Fruit fly (Drosophila melanogaster) whole organism, pupa: ENCODE data around the gene Ser7.

Experiments used
- CG10348 ChIP-seq: fragments of 200-800 bp; sonication (Bioruptor generic); IDR thresholded peaks from 2 replicates; pipeline ENCODE4 v1.3.6; 2022; ENCODE audit warnings: missing biosample characterization, missing genetic modification characterization
- CG12605 ChIP-seq: fragments of 200-800 bp; sonication (Bioruptor generic); IDR thresholded peaks from 2 replicates; pipeline ENCODE4 v1.3.6; 2022; ENCODE audit warnings: missing biosample characterization, missing genetic modification characterization
- CG13204 ChIP-seq: fragments of 200-800 bp; sonication (Bioruptor generic); optimal IDR thresholded peaks from 2 replicates; lab custom pipeline; 2018; ENCODE audit warnings: missing biosample characterization, mild to moderate bottlenecking, missing genetic modification characterization, moderate library complexity
- CG14655 ChIP-seq: fragments of 200-800 bp; sonication (Bioruptor generic); optimal IDR thresholded peaks from 3 replicates; lab custom pipeline; 2017; ENCODE audit warnings: mild to moderate bottlenecking, missing biosample characterization, missing genetic modification reagents, missing genetic modification characterization
- CG15710 ChIP-seq: fragments of 200-800 bp; sonication (Bioruptor generic); optimal IDR thresholded peaks from 2 replicates; lab custom pipeline; 2018; ENCODE audit warnings: missing biosample characterization, mild to moderate bottlenecking, missing genetic modification characterization, moderate library complexity
- CG17806 ChIP-seq: fragments of 200-800 bp; sonication (Bioruptor generic); optimal IDR thresholded peaks from 2 replicates; lab custom pipeline; 2018; ENCODE audit warnings: missing biosample characterization, mild to moderate bottlenecking, missing genetic modification characterization, moderate library complexity
- CG32121 ChIP-seq: fragments of 200-800 bp; sonication (Bioruptor generic); IDR thresholded peaks from 2 replicates; pipeline ENCODE4 v1.3.6; 2022; ENCODE audit warnings: missing biosample characterization, missing genetic modification characterization
- CG34367 ChIP-seq: fragments of 200-800 bp; sonication (Bioruptor generic); optimal IDR thresholded peaks from 2 replicates; lab custom pipeline; 2018; ENCODE audit warnings: missing biosample characterization, mild to moderate bottlenecking, missing genetic modification characterization
- CG4496 ChIP-seq: fragments of 200-800 bp; sonication (Bioruptor generic); IDR thresholded peaks from 3 replicates; pipeline ENCODE4 v1.3.6; 2022; ENCODE audit warnings: missing biosample characterization, missing genetic modification characterization
- CG8159 ChIP-seq: fragments of 200-800 bp; sonication (Bioruptor generic); optimal IDR thresholded peaks from 3 replicates; lab custom pipeline; 2018; ENCODE audit warnings: missing biosample characterization, mild to moderate bottlenecking, missing genetic modification characterization, moderate library complexity
- CG8301 ChIP-seq: fragments of 200-800 bp; sonication (Bioruptor generic); optimal IDR thresholded peaks from 2 replicates; lab custom pipeline; 2018; ENCODE audit warnings: missing biosample characterization, mild to moderate bottlenecking, missing genetic modification characterization
- CG9948 ChIP-seq: fragments of 200-800 bp; sonication (Bioruptor generic); optimal IDR thresholded peaks from 2 replicates; lab custom pipeline; 2018; ENCODE audit warnings: missing biosample characterization, mild to moderate bottlenecking, missing genetic modification characterization, moderate library complexity
- D1 ChIP-seq: fragments of 200-800 bp; sonication (Bioruptor generic); optimal IDR thresholded peaks from 2 replicates; lab custom pipeline; 2018; ENCODE audit warnings: missing biosample characterization, mild to moderate bottlenecking, missing genetic modification characterization, moderate library complexity
- EcR ChIP-seq: fragments of 200-800 bp; sonication (Bioruptor generic); optimal IDR thresholded peaks from 3 replicates; lab custom pipeline; 2019; ENCODE audit warnings: missing biosample characterization, missing genetic modification characterization, mild to moderate bottlenecking, moderate library complexity, missing genetic modification reagents
- Ets98B ChIP-seq: fragments of 200-800 bp; sonication (Bioruptor generic); IDR thresholded peaks from 2 replicates; pipeline ENCODE4 v1.3.6; 2022; ENCODE audit warnings: missing biosample characterization, missing genetic modification characterization
- Pif1A ChIP-seq: fragments of 200-800 bp; sonication (Bioruptor generic); optimal IDR thresholded peaks from 3 replicates; lab custom pipeline; 2016; ENCODE audit warnings: missing biosample characterization, missing genetic modification characterization
- Pif1B ChIP-seq: fragments of 200-800 bp; sonication (Bioruptor generic); optimal IDR thresholded peaks from 3 replicates; lab custom pipeline; 2016; ENCODE audit warnings: missing biosample characterization, missing genetic modification characterization
- Snoo ChIP-seq: fragments of 200-800 bp; sonication (Bioruptor generic); optimal IDR thresholded peaks from 3 replicates; lab custom pipeline; 2017; ENCODE audit warnings: missing biosample characterization, mild to moderate bottlenecking, missing genetic modification characterization, inconsistent platforms
- fd96Ca ChIP-seq: fragments of 200-800 bp; sonication (Bioruptor generic); IDR thresholded peaks from 3 replicates; pipeline ENCODE4 v1.3.6; 2022; ENCODE audit warnings: missing biosample characterization, missing genetic modification characterization
- gl ChIP-seq: fragments of 200-800 bp; sonication (Bioruptor generic); optimal IDR thresholded peaks from 2 replicates; lab custom pipeline; 2018; ENCODE audit warnings: missing biosample characterization, mild to moderate bottlenecking, missing genetic modification characterization
- rn ChIP-seq: fragments of 200-800 bp; sonication (Bioruptor generic); IDR thresholded peaks from 2 replicates; pipeline ENCODE4 v1.3.6; 2022; ENCODE audit warnings: missing biosample characterization, missing genetic modification characterization

Gene Ser7

DNA sequence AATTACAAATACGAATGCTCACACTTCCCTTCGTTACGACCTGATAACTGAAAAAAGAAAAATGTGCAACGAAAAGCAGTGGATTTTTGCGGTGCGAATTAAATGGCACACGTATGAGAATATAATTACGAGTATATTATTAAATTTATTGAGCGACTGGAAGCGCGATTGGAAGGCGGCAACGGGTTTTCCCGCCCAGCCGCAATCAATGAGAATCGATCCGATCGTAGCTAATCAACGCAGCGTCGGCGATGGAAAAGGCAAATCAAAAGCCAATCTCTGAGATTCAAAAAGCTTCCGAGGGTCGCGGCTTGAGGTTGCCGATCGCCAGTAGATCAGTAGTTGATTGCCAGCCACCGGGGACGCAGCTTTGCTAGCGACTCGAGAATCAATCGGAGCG lies at the start of gene Ser7:
Gene Ser7, plus strand, starts transcription at position 352 of the 400 bp plus-strand sequence.
- TF ChIP-seq rn (no peak), CG4496 (GFP tag; lab: Robert Waterston, UW) (no peak), CG8159 (tag; lab: Kevin White, UChicago) (no peak), gl (tag; lab: Kevin White, UChicago) (no peak), CG17806 (no peak), Pif1A (GFP tag; lab: Kevin White, UChicago) (no peak), CG10348 (GFP tag; lab: Robert Waterston, UW) (no peak), CG14655 (no peak), EcR (GFP tag; lab: Kevin White, UChicago) (no peak), CG12605 (GFP tag; lab: Robert Waterston, UW) (no peak), CG34367 (tag; lab: Kevin White, UChicago) (no peak), CG13204 (GFP tag; lab: Kevin White, UChicago) (no peak), CG9948 (tag; lab: Kevin White, UChicago) (no peak), CG32121 (no peak), CG15710 (no peak), Ets98B (no peak), Pif1B (no peak), CG8301 (no peak)
- TF ChIP-seq, all 21 proteins: peak for 0

DNA sequence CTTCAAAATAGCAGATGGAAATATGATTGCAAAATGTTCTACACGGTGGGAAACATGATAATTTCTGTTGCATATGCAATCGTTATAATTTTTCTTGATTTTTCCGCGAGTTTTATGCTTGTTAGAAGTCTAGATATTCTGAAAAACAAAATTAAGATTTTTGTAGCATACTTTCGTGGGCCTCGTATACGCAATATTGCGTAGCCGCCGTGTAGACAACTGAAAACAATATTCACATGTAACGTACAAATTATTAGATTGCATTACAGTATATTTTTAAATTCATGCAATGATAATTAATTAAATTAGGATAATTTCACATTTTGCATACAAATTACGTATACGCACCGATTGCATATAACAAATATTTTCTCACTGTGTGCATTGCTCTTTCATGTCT lies 49.0 kb upstream of the Ser7 start:
- no peak for TF ChIP-seq CG4496 (GFP tag; lab: Robert Waterston, UW)
- TF ChIP-seq CG8159 (tag; lab: Kevin White, UChicago) = no peak

DNA sequence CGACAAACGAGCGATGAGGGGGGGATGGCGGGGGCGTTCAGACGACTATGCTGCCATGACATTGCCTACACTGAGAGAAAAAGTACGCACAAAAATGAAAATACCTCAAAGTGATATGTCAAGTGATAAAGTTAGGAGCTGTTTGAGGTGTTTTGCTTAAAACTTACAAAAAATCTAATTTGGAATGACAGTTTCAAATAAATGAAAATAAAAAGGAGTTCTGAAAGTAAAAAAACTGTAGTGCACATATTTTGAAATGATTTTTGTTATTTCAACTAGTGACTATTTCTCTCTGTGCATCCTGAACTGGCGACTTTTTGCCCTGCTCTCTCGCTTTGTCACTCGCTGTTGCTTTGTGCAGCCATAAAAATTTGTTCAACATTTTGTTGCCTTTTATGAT lies 35.1 kb upstream of the Ser7 start:
- peak; percentile 21 for TF ChIP-seq CG15710
- TF ChIP-seq CG9948 (tag; lab: Kevin White, UChicago) = peak; percentile 37
- TF ChIP-seq CG14655 = peak; percentile 37
- TF ChIP-seq CG17806 = peak; percentile 22
- no peak for TF ChIP-seq fd96Ca (GFP tag; lab: Robert Waterston, UW)
- TF ChIP-seq Ets98B = no peak
- TF ChIP-seq CG8159 (tag; lab: Kevin White, UChicago) = peak; percentile 48
- peak; percentile 0 for TF ChIP-seq CG8301

DNA sequence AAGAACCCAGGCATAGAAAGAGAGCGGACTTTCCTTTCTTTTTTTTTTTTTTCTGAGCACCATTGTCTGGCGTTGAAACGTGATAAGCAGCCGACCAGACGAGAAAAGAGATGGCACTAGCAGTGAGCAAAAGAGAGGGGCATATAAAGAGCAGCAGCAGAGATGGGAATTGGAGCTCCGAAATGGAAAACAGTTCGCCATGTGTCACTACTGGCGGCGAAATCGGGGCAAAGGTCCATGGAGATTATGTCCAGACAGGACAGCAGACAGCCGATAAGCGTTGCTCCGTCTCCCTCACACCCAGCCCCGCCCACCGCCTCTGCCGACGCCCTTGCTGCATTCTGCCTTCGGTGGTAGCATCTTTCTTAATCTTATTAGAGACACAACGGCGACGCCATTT lies 32.0 kb upstream of the Ser7 start:
- TF ChIP-seq CG17806 = no peak
- TF ChIP-seq Snoo (tag; lab: Kevin White, UChicago) = no peak
- TF ChIP-seq D1 (tag; lab: Kevin White, UChicago) = no peak
- TF ChIP-seq Pif1B = no peak
- TF ChIP-seq CG34367 (tag; lab: Kevin White, UChicago) = no peak
- no peak for TF ChIP-seq Ets98B
- TF ChIP-seq CG8301 = no peak
- TF ChIP-seq CG15710 = no peak
- no peak for TF ChIP-seq CG8159 (tag; lab: Kevin White, UChicago)
- TF ChIP-seq CG12605 (GFP tag; lab: Robert Waterston, UW) = no peak
- no peak for TF ChIP-seq EcR (GFP tag; lab: Kevin White, UChicago)
- TF ChIP-seq Pif1A (GFP tag; lab: Kevin White, UChicago) = no peak
- TF ChIP-seq CG32121 = no peak
- no peak for TF ChIP-seq rn
- TF ChIP-seq CG4496 (GFP tag; lab: Robert Waterston, UW) = no peak
- no peak for TF ChIP-seq CG10348 (GFP tag; lab: Robert Waterston, UW)
- no peak for TF ChIP-seq CG9948 (tag; lab: Kevin White, UChicago)
- no peak for TF ChIP-seq gl (tag; lab: Kevin White, UChicago)
- TF ChIP-seq fd96Ca (GFP tag; lab: Robert Waterston, UW) = no peak
- no peak for TF ChIP-seq CG14655

DNA sequence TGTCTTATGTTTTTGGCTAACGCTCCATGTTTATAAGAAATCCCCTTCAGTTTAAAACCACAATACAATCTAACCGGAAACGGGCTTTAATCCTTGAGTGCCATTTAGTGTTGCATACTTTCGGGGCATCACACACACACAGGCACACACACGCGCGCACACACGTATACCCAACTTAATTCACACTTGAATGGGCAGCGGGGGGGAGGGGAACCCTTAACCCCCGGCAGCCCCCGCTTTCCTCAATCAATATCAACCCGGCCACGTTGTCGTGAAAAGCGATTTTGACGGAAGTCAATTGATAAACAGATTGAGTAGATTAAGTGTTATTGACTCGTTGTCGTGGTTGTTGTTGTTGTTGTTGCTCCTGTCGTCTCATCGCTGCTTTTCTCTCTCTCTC lies 17.5 kb upstream of the Ser7 start:
- no peak for TF ChIP-seq CG12605 (GFP tag; lab: Robert Waterston, UW)
- no peak for TF ChIP-seq Pif1B
- no peak for TF ChIP-seq fd96Ca (GFP tag; lab: Robert Waterston, UW)
- TF ChIP-seq CG10348 (GFP tag; lab: Robert Waterston, UW) = no peak
- TF ChIP-seq CG9948 (tag; lab: Kevin White, UChicago) = no peak
- TF ChIP-seq CG13204 (GFP tag; lab: Kevin White, UChicago) = no peak
- no peak for TF ChIP-seq CG4496 (GFP tag; lab: Robert Waterston, UW)
- TF ChIP-seq EcR (GFP tag; lab: Kevin White, UChicago) = no peak
- no peak for TF ChIP-seq CG8301
- no peak for TF ChIP-seq CG34367 (tag; lab: Kevin White, UChicago)
- TF ChIP-seq CG17806 = no peak
- no peak for TF ChIP-seq Snoo (tag; lab: Kevin White, UChicago)
- no peak for TF ChIP-seq gl (tag; lab: Kevin White, UChicago)

DNA sequence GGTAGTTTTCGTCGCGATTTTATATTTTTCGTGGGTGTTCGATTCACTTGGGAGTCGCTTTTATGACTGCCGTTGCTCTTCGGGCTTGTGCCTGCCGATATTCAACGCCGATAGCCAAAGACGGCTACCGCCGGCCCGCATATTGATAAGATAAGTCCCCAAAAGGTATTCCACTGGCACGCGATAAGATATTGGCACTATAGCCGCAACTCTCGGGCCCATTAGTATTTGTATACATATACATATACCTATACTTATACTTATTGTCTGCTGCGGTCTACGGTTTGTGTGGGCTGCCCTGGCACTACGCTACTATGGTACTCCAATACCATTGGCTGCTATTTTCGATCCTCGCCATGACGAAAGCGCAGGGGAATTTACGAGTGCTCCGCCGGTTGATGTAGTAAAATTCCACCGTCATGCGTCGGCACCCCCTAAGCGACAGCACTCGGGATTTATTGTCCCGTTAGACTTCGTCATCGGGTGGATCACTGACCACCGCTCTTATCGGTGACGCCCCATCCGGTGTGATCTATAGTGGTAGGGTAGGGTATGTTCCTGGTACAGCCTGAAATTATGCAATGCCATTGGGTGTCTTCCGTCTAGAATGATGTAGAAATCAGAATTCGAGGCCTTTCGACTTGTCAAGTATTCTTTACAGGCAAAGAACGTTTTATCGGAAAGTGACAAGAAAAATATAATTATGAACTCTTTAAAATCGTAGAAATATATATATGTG lies 3.6 kb downstream of the Ser7 start, which contains the start of gene CG45060:
Gene CG45060, minus strand, starts transcription at position 59 of the 739 bp plus-strand sequence.
- TF ChIP-seq CG4496 (GFP tag; lab: Robert Waterston, UW) (0 out of 3 replicates have a peak, but pooled peaks have one; percentile 32), EcR (GFP tag; lab: Kevin White, UChicago) (peak; percentile 46), CG12605 (GFP tag; lab: Robert Waterston, UW) (no peak)

DNA sequence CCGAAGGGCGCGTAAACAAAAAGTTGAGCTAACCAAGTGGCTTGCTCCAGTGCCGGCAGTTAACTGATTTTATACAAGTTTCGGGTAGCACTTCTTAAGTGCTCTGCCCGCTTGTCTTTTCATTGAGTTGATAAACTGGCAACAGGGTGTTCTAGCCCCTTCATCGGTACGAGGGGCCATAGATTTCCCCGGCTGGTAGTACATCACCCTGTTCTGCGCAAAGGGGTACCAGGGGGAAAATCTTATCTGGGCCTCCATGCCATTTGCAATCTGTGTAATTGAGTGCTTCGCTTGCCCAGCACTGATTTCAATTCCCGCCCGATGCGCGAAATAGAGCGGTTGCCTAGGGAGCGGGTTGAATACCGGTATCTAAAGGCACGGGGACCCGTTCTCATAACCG lies 6.6 kb downstream of the Ser7 start, which contains the start of gene CG45061:
Gene CG45061, minus strand, starts transcription at position 71 of the 400 bp plus-strand sequence.
- TF ChIP-seq Ets98B (0 out of 2 replicates have a peak, but pooled peaks have one; percentile 16), Pif1B (no peak), fd96Ca (GFP tag; lab: Robert Waterston, UW) (0 out of 3 replicates have a peak, but pooled peaks have one; percentile 33)
